Worm (Caenorhabditis elegans) whole organism, L3 larva: ENCODE results near the gene F23D12.4.

Experiments
- ZK546.5 ChIP-seq: sonication (generic microtip); optimal IDR thresholded peaks from 2 replicates; lab custom pipeline; 2017; ENCODE audit warnings: missing biosample characterization, missing genetic modification characterization
- aly-2 ChIP-seq: fragments of 150-350 bp; optimal IDR thresholded peaks from 2 replicates; lab custom pipeline; 2014; ENCODE audit warnings: missing biosample characterization, missing genetic modification characterization
- ama-1 ChIP-seq: fragments of 150-350 bp; optimal IDR thresholded peaks from 2 replicates; lab custom pipeline; 2018
- ceh-16 ChIP-seq: sonication (generic microtip); optimal IDR thresholded peaks from 2 replicates; lab custom pipeline; 2017; ENCODE audit warnings: missing biosample characterization, missing genetic modification characterization
- ceh-28 ChIP-seq: fragments of 150-350 bp; optimal IDR thresholded peaks from 2 replicates; lab custom pipeline; 2014; ENCODE audit warnings: missing biosample characterization, missing genetic modification reagents, missing genetic modification characterization
- daf-12 ChIP-seq: fragments of 150-350 bp; optimal IDR thresholded peaks from 2 replicates; lab custom pipeline; 2014; ENCODE audit warnings: missing biosample characterization, missing genetic modification reagents, missing genetic modification characterization
- egl-27 ChIP-seq: sonication (generic microtip); optimal IDR thresholded peaks from 4 replicates; lab custom pipeline; 2017; ENCODE audit warnings: missing biosample characterization, missing genetic modification reagents, missing genetic modification characterization
- egl-5 ChIP-seq: fragments of 150-350 bp; optimal IDR thresholded peaks from 2 replicates; lab custom pipeline; 2017; ENCODE audit warnings: missing biosample characterization, missing genetic modification reagents, missing genetic modification characterization, inconsistent platforms
- elt-1 ChIP-seq: fragments of 150-350 bp; optimal IDR thresholded peaks from 2 replicates; lab custom pipeline; 2014; ENCODE audit warnings: missing biosample characterization, missing genetic modification characterization
- elt-2 ChIP-seq: sonication (generic microtip); optimal IDR thresholded peaks from 2 replicates; lab custom pipeline; 2016; ENCODE audit warnings: missing genetic modification reagents, mild to moderate bottlenecking, missing genetic modification characterization, missing compliant biosample characterization
- elt-3 ChIP-seq, 3 experiments: fragments of 150-350 bp in 1 of 3; sonication (generic microtip) in 2 of 3; optimal IDR thresholded peaks; 2 replicates in 2 of 3; 4 replicates in 1 of 3; lab custom pipeline; 2014 to 2017; ENCODE audit warnings: missing biosample characterization in 3 of 3, missing genetic modification characterization in 3 of 3
- eor-1 ChIP-seq, 2 experiments: fragments of 150-350 bp; optimal IDR thresholded peaks; 2 replicates each; lab custom pipeline; 2014 to 2018; ENCODE audit warnings: missing biosample characterization in 2 of 2, missing genetic modification characterization in 2 of 2
- fkh-10 ChIP-seq: sonication (generic microtip); optimal IDR thresholded peaks from 2 replicates; lab custom pipeline; 2017; ENCODE audit warnings: missing biosample characterization, missing genetic modification reagents, missing genetic modification characterization
- fkh-2 ChIP-seq: fragments of 150-350 bp; optimal IDR thresholded peaks from 2 replicates; lab custom pipeline; 2014; ENCODE audit warnings: missing biosample characterization, missing genetic modification reagents, missing genetic modification characterization
- fos-1 ChIP-seq: fragments of 150-350 bp; optimal IDR thresholded peaks from 2 replicates; lab custom pipeline; 2014; ENCODE audit warnings: missing biosample characterization, missing genetic modification characterization
- hmg-11 ChIP-seq: sonication (generic microtip); optimal IDR thresholded peaks from 2 replicates; lab custom pipeline; 2016; ENCODE audit warnings: missing genetic modification characterization, missing compliant biosample characterization
- jun-1 ChIP-seq: fragments of 150-350 bp; optimal IDR thresholded peaks from 2 replicates; lab custom pipeline; 2014; ENCODE audit warnings: missing biosample characterization, missing genetic modification reagents, missing genetic modification characterization
- lin-15B ChIP-seq: fragments of 150-350 bp; optimal IDR thresholded peaks from 2 replicates; lab custom pipeline; 2014; ENCODE audit warnings: missing biosample characterization, missing genetic modification characterization
- mdl-1 ChIP-seq: fragments of 150-350 bp; optimal IDR thresholded peaks from 2 replicates; lab custom pipeline; 2014; ENCODE audit warnings: missing biosample characterization, missing genetic modification characterization
- mml-1 ChIP-seq: fragments of 150-350 bp; sonication (generic microtip); optimal IDR thresholded peaks from 3 replicates; lab custom pipeline; 2014; ENCODE audit warnings: missing biosample characterization, missing genetic modification characterization
- nfya-1 ChIP-seq: sonication (generic microtip); optimal IDR thresholded peaks from 2 replicates; lab custom pipeline; 2017; ENCODE audit warnings: missing genetic modification characterization, mild to moderate bottlenecking, missing compliant biosample characterization, antibody characterized with exemption, moderate library complexity; ENCODE audit not compliant: insufficient read depth
- nhr-11 ChIP-seq: fragments of 150-350 bp; optimal IDR thresholded peaks from 2 replicates; lab custom pipeline; 2014; ENCODE audit warnings: missing biosample characterization, missing genetic modification characterization
- nhr-12 ChIP-seq: fragments of 150-350 bp; optimal IDR thresholded peaks from 2 replicates; lab custom pipeline; 2014; ENCODE audit warnings: missing biosample characterization, missing genetic modification characterization
- nhr-23 ChIP-seq: fragments of 150-350 bp; optimal IDR thresholded peaks from 2 replicates; lab custom pipeline; 2014; ENCODE audit warnings: missing biosample characterization, missing genetic modification reagents, missing genetic modification characterization
- nhr-237 ChIP-seq: fragments of 150-350 bp; optimal IDR thresholded peaks from 2 replicates; lab custom pipeline; 2014; ENCODE audit warnings: missing biosample characterization, missing genetic modification characterization
- nhr-25 ChIP-seq: sonication (generic microtip); optimal IDR thresholded peaks from 2 replicates; lab custom pipeline; 2017; ENCODE audit warnings: missing biosample characterization, missing genetic modification characterization
- nhr-28 ChIP-seq: fragments of 150-350 bp; optimal IDR thresholded peaks from 2 replicates; lab custom pipeline; 2014; ENCODE audit warnings: missing biosample characterization, missing genetic modification characterization
- nhr-76 ChIP-seq: fragments of 150-350 bp; sonication (generic microtip); optimal IDR thresholded peaks from 5 replicates; lab custom pipeline; 2014; ENCODE audit warnings: missing biosample characterization, missing genetic modification characterization
- nhr-77 ChIP-seq: fragments of 150-350 bp; optimal IDR thresholded peaks from 2 replicates; lab custom pipeline; 2014; ENCODE audit warnings: missing biosample characterization, missing genetic modification characterization
- pqm-1 ChIP-seq: fragments of 150-350 bp; optimal IDR thresholded peaks from 2 replicates; lab custom pipeline; 2017; ENCODE audit warnings: missing biosample characterization, missing genetic modification characterization, inconsistent platforms
- skn-1 ChIP-seq: fragments of 150-350 bp; optimal IDR thresholded peaks from 2 replicates; lab custom pipeline; 2014; ENCODE audit warnings: missing biosample characterization, missing genetic modification characterization
- snpc-4 ChIP-seq: fragments of 150-350 bp; optimal IDR thresholded peaks from 2 replicates; lab custom pipeline; 2014; ENCODE audit warnings: missing biosample characterization, missing genetic modification characterization
- tbx-2 ChIP-seq: sonication (generic microtip); optimal IDR thresholded peaks from 2 replicates; lab custom pipeline; 2016; ENCODE audit warnings: mild to moderate bottlenecking, missing genetic modification characterization, missing compliant biosample characterization
- unc-39 ChIP-seq: sonication (generic microtip); optimal IDR thresholded peaks from 4 replicates; lab custom pipeline; 2017; ENCODE audit warnings: missing biosample characterization, missing genetic modification characterization
- unc-62 ChIP-seq: fragments of 150-350 bp; sonication (generic microtip); optimal IDR thresholded peaks from 4 replicates; lab custom pipeline; 2014; ENCODE audit warnings: missing biosample characterization, missing genetic modification reagents, missing genetic modification characterization
- ztf-4 ChIP-seq: fragments of 150-350 bp; optimal IDR thresholded peaks from 2 replicates; lab custom pipeline; 2014; ENCODE audit warnings: missing biosample characterization, missing genetic modification characterization

F23D12.4 gene

ce11 chrX:14415641-14416040, 29.2 kb upstream of the F23D12.4 start, which contains the start of gene F23D12.10:
F23D12.10 (minus strand) TSS chrX:14415741.
- TF ChIP-seq nhr-237 (no peak), nhr-28 (tag; lab: Kevin White, UChicago) (no peak), mml-1 (no peak), hmg-11 (tag; lab: Kevin White, UChicago) (no peak), jun-1 (tag; lab: Kevin White, UChicago) (no peak), nhr-76 (tag; lab: Kevin White, UChicago) (no peak), unc-39 (tag; lab: Kevin White, UChicago) (no peak), fos-1 (tag; lab: Kevin White, UChicago) (no peak), nhr-77 (no peak), aly-2 (tag; lab: Kevin White, UChicago) (no peak), elt-2 (tag; lab: Kevin White, UChicago) (no peak), nhr-12 (tag; lab: Kevin White, UChicago) (no peak), egl-5 (tag; lab: Kevin White, UChicago) (no peak), lin-15B (tag; lab: Kevin White, UChicago) (no peak), daf-12 (tag; lab: Kevin White, UChicago) (no peak)
- TF ChIP-seq, all 47 proteins: peak for 0

DNA sequence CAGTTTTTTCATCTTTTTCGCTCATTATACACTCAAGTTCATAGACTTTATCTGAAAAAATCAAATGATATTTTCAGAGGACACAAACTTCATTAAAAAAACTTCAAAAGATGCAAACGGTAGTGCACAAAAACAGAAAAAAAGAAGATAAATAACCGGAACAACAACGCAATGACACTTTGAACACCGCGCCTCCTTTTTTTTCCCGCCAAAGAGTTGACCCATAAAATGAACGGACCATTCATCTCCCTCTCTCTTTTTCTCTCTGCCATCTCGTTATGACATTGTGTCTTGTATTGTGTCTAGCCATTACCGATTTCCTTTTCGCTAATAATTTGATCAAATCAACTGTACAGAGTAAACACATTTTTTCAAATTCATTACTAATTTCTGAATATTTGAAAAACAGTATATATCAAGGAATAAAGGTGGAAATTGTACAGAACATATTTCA, 23.2 kb upstream of the F23D12.4 start, which contains the start of gene F23D12.2:
Gene F23D12.2 (minus strand): TSS at position 51 of the 454 bp plus-strand sequence.
- TF ChIP-seq ztf-4 = no peak
- no peak for TF ChIP-seq nhr-23
- no peak for TF ChIP-seq mdl-1 (tag; lab: Kevin White, UChicago)
- TF ChIP-seq mml-1 = no peak
- TF ChIP-seq ceh-28 (tag; lab: Kevin White, UChicago) = no peak
- no peak for TF ChIP-seq unc-62 (GFP tag; lab: Kevin White, UChicago)
- no peak for TF ChIP-seq ZK546.5
- TF ChIP-seq eor-1 (tag; optimal IDR thresholded peaks at IDR 0.05; lab: Kevin White, UChicago) = no peak
- no peak for TF ChIP-seq elt-3 (tag; optimal IDR thresholded peaks at IDR 0.05; lab: Kevin White, UChicago)
- no peak for TF ChIP-seq daf-12 (tag; lab: Kevin White, UChicago)
- TF ChIP-seq, all 47 proteins: peak for 0

DNA sequence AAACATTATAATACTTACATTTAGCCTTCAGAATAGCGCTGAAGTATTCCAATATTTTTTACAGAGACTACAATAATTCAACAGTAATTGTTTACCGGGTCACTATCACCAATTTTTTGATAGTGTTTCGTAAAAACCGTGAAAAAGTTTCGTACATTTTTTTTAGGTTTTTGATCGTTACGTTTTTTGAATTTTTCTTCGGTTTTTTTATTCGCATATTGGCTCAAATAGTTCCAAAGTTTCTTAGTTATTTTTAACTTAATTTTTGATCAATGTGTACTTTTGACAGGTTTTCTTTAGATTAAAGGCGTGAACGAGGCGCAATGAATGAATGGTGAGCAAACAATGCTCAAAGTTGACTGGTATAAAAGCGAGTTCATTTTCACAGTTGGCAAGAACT, 21.7 kb upstream of the F23D12.4 start, which contains the start of gene fipr-3:
Gene fipr-3 (plus strand): TSS at position 301 of the 400 bp plus-strand sequence.
- TF ChIP-seq fkh-10 (GFP tag; lab: Kevin White, UChicago) (no peak), pqm-1 (tag; lab: Kevin White, UChicago) (no peak), elt-3 (tag; optimal IDR thresholded peaks at IDR 0.05; lab: Kevin White, UChicago) (no peak), hmg-11 (tag; lab: Kevin White, UChicago) (no peak), nhr-76 (tag; lab: Kevin White, UChicago) (no peak), jun-1 (tag; lab: Kevin White, UChicago) (no peak), tbx-2 (tag; lab: Kevin White, UChicago) (no peak), egl-5 (tag; lab: Kevin White, UChicago) (no peak), egl-27 (tag; lab: Kevin White, UChicago) (no peak), nfya-1 (tag; lab: Kevin White, UChicago) (no peak), ceh-28 (tag; lab: Kevin White, UChicago) (no peak), ceh-16 (tag; lab: Kevin White, UChicago) (no peak), ZK546.5 (no peak), mdl-1 (tag; lab: Kevin White, UChicago) (no peak), fkh-2 (tag; lab: Kevin White, UChicago) (no peak), nhr-25 (tag; lab: Kevin White, UChicago) (no peak), ama-1 (no peak), aly-2 (tag; lab: Kevin White, UChicago) (no peak), nhr-77 (no peak), unc-39 (tag; lab: Kevin White, UChicago) (no peak)

ce11 chrX:14424186-14424585, 20.6 kb upstream of the F23D12.4 start:
- TF ChIP-seq eor-1 (tag; optimal IDR thresholded peaks at IDR 0.05; lab: Kevin White, UChicago) = no peak
- TF ChIP-seq unc-39 (tag; lab: Kevin White, UChicago) = no peak
- TF ChIP-seq elt-2 (tag; lab: Kevin White, UChicago) = no peak
- no peak for TF ChIP-seq snpc-4
- TF ChIP-seq nhr-77 = no peak
- no peak for TF ChIP-seq nhr-28 (tag; lab: Kevin White, UChicago)
- TF ChIP-seq nhr-11 = no peak
- no peak for TF ChIP-seq elt-1 (tag; lab: Kevin White, UChicago)
- no peak for TF ChIP-seq skn-1 (tag; lab: Kevin White, UChicago)
- TF ChIP-seq nhr-23 = no peak
- TF ChIP-seq fos-1 (tag; lab: Kevin White, UChicago) = no peak
- no peak for TF ChIP-seq ceh-28 (tag; lab: Kevin White, UChicago)
